ENCODE assay signal across 3 fruit fly cellular contexts in genomic region chr3L:20361389-20361788, dm6.
TF ChIP-seq lines count a peak whose summit lies in the region.

TSS of gene Prim2 (minus strand) at chr3L:20361585.

- TF ChIP-seq CTCF in whole organism, embryonic (GFP tag; optimal IDR thresholded peaks at IDR 0.05; lab: Kevin White, UChicago) = peak; percentile 63

TF ChIP-seq in whole organism, adult, 20 proteins besides CTCF, POLR2A, EP300 and RAD21:
- TF ChIP-seq Crg-1 (GFP tag; optimal IDR thresholded peaks at IDR 0.05; lab: Kevin White, UChicago) = no peak
- TF ChIP-seq CG33017 (tag; optimal IDR thresholded peaks at IDR 0.05; lab: Kevin White, UChicago) = no peak
- no peak for TF ChIP-seq CG5204 (GFP tag; optimal IDR thresholded peaks at IDR 0.05; lab: Kevin White, UChicago)
- TF ChIP-seq Mnt (GFP tag; optimal IDR thresholded peaks at IDR 0.05; lab: Kevin White, UChicago) = no peak
- TF ChIP-seq bab1 (GFP tag; optimal IDR thresholded peaks at IDR 0.05; lab: Kevin White, UChicago) = peak; percentile 30
- no peak for TF ChIP-seq CG11617 (GFP tag; optimal IDR thresholded peaks at IDR 0.05; lab: Kevin White, UChicago)
- TF ChIP-seq CG7101 (tag; optimal IDR thresholded peaks at IDR 0.05; lab: Kevin White, UChicago) = no peak

TF ChIP-seq in whole organism, embryonic, 481 proteins besides CTCF, POLR2A, EP300 and RAD21 (continues in another document):
- TF ChIP-seq ab (GFP tag; optimal IDR thresholded peaks at IDR 0.05; lab: Kevin White, UChicago) (no peak), CG16813 (GFP tag; IDR thresholded peaks at IDR 0.05; lab: Robert Waterston, UW; ENCODE audit: partially characterized antibody) (peak; percentile 59), zfh2 (GFP tag; optimal IDR thresholded peaks at IDR 0.05; lab: Kevin White, UChicago) (no peak), gfzf (GFP tag; optimal IDR thresholded peaks at IDR 0.05; lab: Kevin White, UChicago) (peak; percentile 26), CG2875 (GFP tag; optimal IDR thresholded peaks at IDR 0.05; lab: Kevin White, UChicago) (no peak), chinmo (GFP tag; IDR thresholded peaks at IDR 0.05; lab: Robert Waterston, UW; ENCODE audit: partially characterized antibody) (0 out of 4 replicates have a peak, but pooled peaks have one; percentile 45), otp (GFP tag; IDR thresholded peaks at IDR 0.05; lab: Robert Waterston, UW) (no peak), bsh (GFP tag; optimal IDR thresholded peaks at IDR 0.05; lab: Kevin White, UChicago) (no peak), dysf (GFP tag; IDR thresholded peaks at IDR 0.05; lab: Robert Waterston, UW) (no peak), slbo (GFP tag; IDR thresholded peaks at IDR 0.05; lab: Robert Waterston, UW) (no peak), CG11696 (GFP tag; IDR thresholded peaks at IDR 0.05; lab: Robert Waterston, UW) (no peak), MESR4 (GFP tag; optimal IDR thresholded peaks at IDR 0.05; lab: Kevin White, UChicago) (peak; percentile 12), vnd (GFP tag; IDR thresholded peaks at IDR 0.05; lab: Robert Waterston, UW; ENCODE audit: partially characterized antibody) (peak; percentile 34; the same call in 1 of the 3 replicates), Adf1 (GFP tag; IDR thresholded peaks at IDR 0.05; lab: Robert Waterston, UW) (no peak), bbx (GFP tag; IDR thresholded peaks at IDR 0.05; lab: Robert Waterston, UW; ENCODE audit: partially characterized antibody) (peak; percentile 68), sna (GFP tag; IDR thresholded peaks at IDR 0.05; lab: Robert Waterston, UW; ENCODE audit: partially characterized antibody) (peak; percentile 69), CoRest (tag; optimal IDR thresholded peaks at IDR 0.05; lab: Kevin White, UChicago) (no peak), oc (tag; optimal IDR thresholded peaks at IDR 0.05; lab: Kevin White, UChicago) (no peak), CG6254 (GFP tag; optimal IDR thresholded peaks at IDR 0.05; lab: Kevin White, UChicago) (no peak), CG10431 (GFP tag; optimal IDR thresholded peaks at IDR 0.05; lab: Kevin White, UChicago) (no peak), dm (GFP tag; optimal IDR thresholded peaks at IDR 0.05; lab: Kevin White, UChicago) (no peak), lab (GFP tag; optimal IDR thresholded peaks at IDR 0.05; lab: Kevin White, UChicago) (no peak), Rfx (GFP tag; IDR thresholded peaks at IDR 0.05; lab: Robert Waterston, UW) (no peak), lola (GFP tag; optimal IDR thresholded peaks at IDR 0.05; lab: Kevin White, UChicago) (no peak), ro (GFP tag; IDR thresholded peaks at IDR 0.05; lab: Robert Waterston, UW) (no peak), HLH4C (GFP tag; IDR thresholded peaks at IDR 0.05; lab: Robert Waterston, UW; ENCODE audit: partially characterized antibody) (peak; percentile 44; the same call in 1 of the 3 replicates), amos (GFP tag; IDR thresholded peaks at IDR 0.05; lab: Robert Waterston, UW; ENCODE audit: partially characterized antibody) (peak; percentile 69), Dp (GFP tag; optimal IDR thresholded peaks at IDR 0.05; lab: Kevin White, UChicago) (peak; percentile 89), Doc3 (GFP tag; IDR thresholded peaks at IDR 0.05; lab: Robert Waterston, UW; ENCODE audit: partially characterized antibody) (peak; percentile 40; the same call in 1 of the 3 replicates), jumu (GFP tag; optimal IDR thresholded peaks at IDR 0.05; lab: Kevin White, UChicago) (no peak), knrl (GFP tag; IDR thresholded peaks at IDR 0.05; lab: Robert Waterston, UW; ENCODE audit: partially characterized antibody) (peak; percentile 65; the same call in 2 of the 3 replicates), CG2712 (tag; optimal IDR thresholded peaks at IDR 0.05; lab: Kevin White, UChicago) (no peak), CG14860 (GFP tag; IDR thresholded peaks at IDR 0.05; lab: Robert Waterston, UW; ENCODE audit: partially characterized antibody) (peak; percentile 61; the same call in 1 of the 3 replicates), CG17568 (GFP tag; optimal IDR thresholded peaks at IDR 0.05; lab: Kevin White, UChicago) (no peak), CkIIα-i1 (GFP tag; IDR thresholded peaks at IDR 0.05; lab: Robert Waterston, UW) (no peak), ap (GFP tag; IDR thresholded peaks at IDR 0.05; lab: Robert Waterston, UW) (no peak), Bgb (GFP tag; IDR thresholded peaks at IDR 0.05; lab: Robert Waterston, UW; ENCODE audit: partially characterized antibody) (peak; percentile 72), CG2116 (GFP tag; optimal IDR thresholded peaks at IDR 0.05; lab: Kevin White, UChicago) (peak; percentile 61), trh (GFP tag; optimal IDR thresholded peaks at IDR 0.05; lab: Kevin White, UChicago) (no peak), CG4617 (GFP tag; optimal IDR thresholded peaks at IDR 0.05; lab: Kevin White, UChicago; ENCODE audit: borderline replicate concordance) (no peak)

TF ChIP-seq in whole organism, wandering third instar larva, 38 proteins besides CTCF, POLR2A, EP300 and RAD21:
- TF ChIP-seq ey (GFP tag; optimal IDR thresholded peaks at IDR 0.05; lab: Kevin White, UChicago) (no peak), Sp1 (GFP tag; optimal IDR thresholded peaks at IDR 0.05; lab: Kevin White, UChicago) (no peak), Rel (GFP tag; optimal IDR thresholded peaks at IDR 0.05; lab: Kevin White, UChicago) (no peak), Rel (tag; optimal IDR thresholded peaks at IDR 0.05; lab: Kevin White, UChicago) (peak; percentile 71), HLH106 (tag; optimal IDR thresholded peaks at IDR 0.05; lab: Kevin White, UChicago) (no peak)
